Worm (Caenorhabditis elegans): ENCODE data around the gene F16B3.3.

F16B3.3 gene

DNA sequence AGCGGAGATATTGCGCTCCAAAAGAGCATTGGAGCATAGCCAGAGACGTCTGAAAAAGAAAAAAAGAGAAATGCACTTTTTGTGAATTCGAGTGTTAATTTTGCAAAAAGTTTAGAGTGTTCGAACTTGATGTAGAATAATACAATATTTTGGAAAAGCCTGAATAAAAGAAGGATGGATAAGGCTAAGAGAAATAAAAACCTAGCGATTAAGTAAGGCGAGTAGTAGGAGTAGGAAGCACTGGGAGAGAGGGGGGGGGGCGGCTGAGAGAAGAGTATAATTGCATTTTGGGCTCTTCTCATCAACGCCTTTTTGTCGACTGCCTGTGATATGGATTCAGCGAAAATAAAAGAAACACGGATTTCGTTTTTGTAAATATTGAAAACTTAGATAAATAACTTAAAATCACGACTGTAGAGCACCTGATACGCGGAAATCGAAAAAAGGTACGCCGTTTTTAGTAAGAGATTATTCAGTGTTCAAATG lies at the start of gene F16B3.3:
Gene F16B3.3, minus strand, starts transcription at position 51 of the 486 bp plus-strand sequence.
- no peak for TF ChIP-seq ztf-16 (tag; optimal IDR thresholded peaks at IDR 0.05)
- TF ChIP-seq C08G9.2 (tag; optimal IDR thresholded peaks at IDR 0.05), result no peak
- no peak for TF ChIP-seq pag-3 (tag; optimal IDR thresholded peaks at IDR 0.05; ENCODE audit: borderline replicate concordance)
- no peak for TF ChIP-seq Y22D7AL.16 (tag; optimal IDR thresholded peaks at IDR 0.05)
- peak; percentile 58 for TF ChIP-seq unc-42 (tag; optimal IDR thresholded peaks at IDR 0.05)
- no peak for TF ChIP-seq hlh-30 (tag; optimal IDR thresholded peaks at IDR 0.05; ENCODE audit: insufficient read depth)
- TF ChIP-seq hlh-15 (tag; optimal IDR thresholded peaks at IDR 0.05), result no peak

DNA sequence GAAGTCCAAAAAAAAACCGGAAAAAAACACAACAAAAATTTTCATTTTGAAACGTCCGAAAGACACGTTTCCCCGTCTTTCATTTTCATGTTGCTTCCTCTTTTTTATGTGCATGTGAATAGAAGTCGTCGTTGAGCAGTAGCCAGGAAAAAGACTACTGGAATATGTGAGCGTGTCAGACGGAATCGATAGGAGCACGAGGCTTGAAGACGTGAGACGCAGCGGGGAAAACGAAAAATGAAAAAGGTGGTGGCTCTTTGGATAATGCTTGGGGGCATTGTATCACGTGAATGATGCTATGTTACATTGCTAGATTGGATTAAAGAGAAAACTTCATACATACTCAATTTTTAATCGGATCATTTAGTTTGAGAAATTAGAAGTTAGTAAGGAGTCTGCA lies 48.4 kb upstream of the F16B3.3 start:
- TF ChIP-seq ceh-34 (tag; optimal IDR thresholded peaks at IDR 0.05) (no peak), pha-4 (tag; optimal IDR thresholded peaks at IDR 0.05) (no peak), ceh-24 (tag; optimal IDR thresholded peaks at IDR 0.05) (no peak), Y22D7AL.16 (tag; optimal IDR thresholded peaks at IDR 0.05) (no peak), ceh-9 (tag; optimal IDR thresholded peaks at IDR 0.05) (no peak), sox-2 (GFP tag; IDR thresholded peaks at IDR 0.05) (no peak), fax-1 (tag; optimal IDR thresholded peaks at IDR 0.05) (no peak), hlh-30 (tag; optimal IDR thresholded peaks at IDR 0.05; ENCODE audit: insufficient read depth) (peak; percentile 31), unc-42 (tag; optimal IDR thresholded peaks at IDR 0.05) (peak; percentile 85), fkh-10 (GFP tag; optimal IDR thresholded peaks at IDR 0.05) (no peak), ref-2 (tag; optimal IDR thresholded peaks at IDR 0.05) (no peak), ceh-48 (tag; optimal IDR thresholded peaks at IDR 0.05) (peak; percentile 57), nhr-11 (tag; optimal IDR thresholded peaks at IDR 0.05) (no peak), pat-9 (tag; optimal IDR thresholded peaks at IDR 0.05) (no peak), ceh-30 (tag; optimal IDR thresholded peaks at IDR 0.05) (no peak), K09A11.1 (tag; optimal IDR thresholded peaks at IDR 0.05; ENCODE audit: insufficient read depth) (no peak), C08G9.2 (tag; optimal IDR thresholded peaks at IDR 0.05) (no peak), ceh-31 (tag; optimal IDR thresholded peaks at IDR 0.05) (peak; percentile 60), ceh-14 (tag; optimal IDR thresholded peaks at IDR 0.05) (peak; percentile 41), eyg-1 (tag; optimal IDR thresholded peaks at IDR 0.05) (no peak), elt-2 (tag; optimal IDR thresholded peaks at IDR 0.05) (no peak), ceh-2 (tag; optimal IDR thresholded peaks at IDR 0.05) (no peak), madf-2 (tag; optimal IDR thresholded peaks at IDR 0.05) (no peak), tbx-2 (tag; optimal IDR thresholded peaks at IDR 0.05) (no peak), che-1 (tag; optimal IDR thresholded peaks at IDR 0.05) (no peak)

DNA sequence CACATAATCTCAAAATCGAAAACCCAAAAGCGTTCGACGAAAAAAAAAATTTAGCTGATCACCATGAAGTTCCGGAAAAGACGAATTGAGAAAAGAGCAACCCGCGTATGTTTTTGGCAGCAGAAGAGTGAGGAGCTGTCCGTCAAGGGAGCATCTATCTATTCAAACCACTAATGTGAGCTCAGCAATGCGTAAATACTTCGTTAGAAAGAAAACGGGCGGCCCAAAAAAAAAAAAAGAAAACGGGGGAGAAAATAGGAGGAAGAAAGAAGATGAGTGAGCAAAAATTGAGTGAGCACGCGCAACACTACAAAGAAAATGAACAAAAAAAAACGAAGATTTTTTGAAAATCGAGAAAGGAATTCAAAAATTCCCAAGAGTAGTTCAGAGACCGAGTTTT lies 46.6 kb upstream of the F16B3.3 start:
- TF ChIP-seq unc-42 (tag; optimal IDR thresholded peaks at IDR 0.05) (peak; percentile 43), hlh-6 (tag; optimal IDR thresholded peaks at IDR 0.05) (no peak)

DNA sequence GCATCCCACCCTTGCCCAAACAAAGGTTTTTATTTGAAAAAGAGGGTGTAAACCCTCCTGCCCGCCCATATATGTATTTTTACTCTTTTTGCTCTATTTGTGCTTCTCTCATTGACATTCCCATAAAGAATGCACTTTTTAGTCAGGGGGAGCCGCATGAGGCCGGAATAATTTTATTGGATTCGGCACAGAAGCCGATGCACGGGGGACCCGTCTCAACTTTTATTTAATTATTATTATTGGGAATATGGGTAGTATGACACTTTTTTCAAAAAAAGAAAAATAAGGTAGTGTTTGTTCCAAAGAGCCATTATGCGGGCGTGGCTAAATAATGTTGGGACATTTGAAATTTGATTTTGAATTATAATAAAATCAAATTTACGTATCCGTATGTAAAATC lies 44.3 kb upstream of the F16B3.3 start:
- TF ChIP-seq ceh-14 (tag; optimal IDR thresholded peaks at IDR 0.05) (no peak), unc-42 (tag; optimal IDR thresholded peaks at IDR 0.05) (peak; percentile 60)

DNA sequence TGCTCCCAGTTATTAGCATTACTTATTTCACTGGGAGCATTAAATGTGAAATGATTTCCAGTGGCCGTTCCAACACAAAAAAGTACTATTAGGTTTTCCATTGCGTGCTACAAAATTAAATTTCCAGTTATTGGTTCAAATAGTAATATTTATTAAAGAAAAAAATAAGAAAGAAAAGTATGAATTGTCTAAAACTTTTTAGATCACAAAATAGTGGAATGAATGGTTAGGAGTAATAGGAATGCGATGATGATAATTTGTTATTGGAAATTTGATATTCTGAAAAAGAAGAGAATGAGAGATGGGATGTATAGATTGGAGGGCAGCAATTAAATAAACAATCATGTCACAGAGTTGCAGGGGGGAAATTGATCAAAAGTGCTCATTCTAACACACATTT lies 40.3 kb upstream of the F16B3.3 start, which contains the start of gene Y75B7AL.2:
Gene Y75B7AL.2, minus strand, starts transcription at position 101 of the 400 bp plus-strand sequence.
- TF ChIP-seq Y22D7AL.16 (tag; optimal IDR thresholded peaks at IDR 0.05) (no peak), ceh-24 (tag; optimal IDR thresholded peaks at IDR 0.05) (no peak), sdc-2 (tag; optimal IDR thresholded peaks at IDR 0.05) (no peak), ceh-6 (GFP tag; optimal IDR thresholded peaks at IDR 0.05) (no peak), ceh-14 (tag; optimal IDR thresholded peaks at IDR 0.05) (no peak), dve-1 (tag; optimal IDR thresholded peaks at IDR 0.05) (no peak), F13H6.1 (tag; optimal IDR thresholded peaks at IDR 0.05) (no peak), elt-2 (tag; optimal IDR thresholded peaks at IDR 0.05) (no peak), ceh-31 (tag; optimal IDR thresholded peaks at IDR 0.05) (no peak)

Measured in whole organism, late embryonic.